Fruit fly (Drosophila melanogaster) whole organism, embryonic: ENCODE measurements around the gene Pde11.

Source experiments
- CG11085 ChIP-seq: fragments of 200-800 bp; sonication (Bioruptor generic); IDR thresholded peaks from 2 replicates; pipeline ENCODE4 v1.3.6; 2022; ENCODE audit warnings: missing biosample characterization, missing genetic modification characterization
- CG11504 ChIP-seq: fragments of 200-800 bp; sonication (Bioruptor generic); optimal IDR thresholded peaks from 3 replicates; lab custom pipeline; 2019; ENCODE audit warnings: missing biosample characterization, mild to moderate bottlenecking, missing genetic modification characterization, moderate library complexity
- CG2199 ChIP-seq: fragments of 200-800 bp; sonication (Bioruptor generic); IDR thresholded peaks from 3 replicates; pipeline ENCODE4 v1.3.6; 2022; ENCODE audit warnings: missing biosample characterization, missing genetic modification characterization
- CG3163 ChIP-seq: fragments of 200-800 bp; sonication (Bioruptor generic); optimal IDR thresholded peaks from 3 replicates; lab custom pipeline; 2016; ENCODE audit warnings: missing biosample characterization, missing genetic modification characterization
- CG4707 ChIP-seq: fragments of 200-800 bp; sonication (Bioruptor generic); optimal IDR thresholded peaks from 2 replicates; lab custom pipeline; 2018; ENCODE audit warnings: missing biosample characterization, mild to moderate bottlenecking, missing genetic modification characterization, moderate library complexity
- CG9932 ChIP-seq: fragments of 200-800 bp; sonication (Bioruptor generic); IDR thresholded peaks from 2 replicates; pipeline ENCODE4 v1.3.6; 2022; ENCODE audit warnings: missing biosample characterization, missing genetic modification characterization
- Hr39 ChIP-seq: fragments of >200 bp; optimal IDR thresholded peaks from 2 replicates; lab custom pipeline; 2017
- Nf-YC ChIP-seq: fragments of 200-800 bp; optimal IDR thresholded peaks from 3 replicates; lab custom pipeline; 2019; ENCODE audit warnings: missing biosample characterization, mild to moderate bottlenecking, missing genetic modification characterization, moderate library complexity
- Trl ChIP-seq, 3 experiments: fragments of >200 bp in 2 of 3; fragments of 200-800 bp in 1 of 3; sonication (Bioruptor generic) in 1 of 3; optimal IDR thresholded peaks; 2 replicates in 1 of 3; 3 replicates in 2 of 3; lab custom pipeline; 2016 to 2017; ENCODE audit warnings: missing biosample characterization in 1 of 3, missing genetic modification characterization in 1 of 3
- Vsx1 ChIP-seq: fragments of 200-800 bp; sonication (Bioruptor generic); optimal IDR thresholded peaks from 2 replicates; lab custom pipeline; 2017; ENCODE audit warnings: missing biosample characterization, mild to moderate bottlenecking, missing genetic modification characterization, missing genetic modification reagents
- cad ChIP-seq: fragments of >200 bp; optimal IDR thresholded peaks from 2 replicates; lab custom pipeline; 2017; ENCODE audit warnings: missing biosample characterization, missing genetic modification characterization
- jigr1 ChIP-seq: fragments of 200-800 bp; sonication (Bioruptor generic); IDR thresholded peaks from 3 replicates; pipeline ENCODE4 v1.3.6; 2022; ENCODE audit warnings: missing biosample characterization, missing genetic modification characterization
- jing ChIP-seq: fragments of 200-800 bp; sonication (Bioruptor generic); optimal IDR thresholded peaks from 2 replicates; lab custom pipeline; 2018; ENCODE audit warnings: missing biosample characterization, mild to moderate bottlenecking, missing genetic modification characterization
- scrt ChIP-seq: fragments of 200-800 bp; sonication (Bioruptor generic); optimal IDR thresholded peaks from 2 replicates; lab custom pipeline; 2018; ENCODE audit warnings: missing biosample characterization, mild to moderate bottlenecking, missing genetic modification characterization, moderate library complexity

dm6 chr2L:18590100-18590941 is at the start of gene Pde11, which contains the start of gene CG15160:
- TF ChIP-seq jing (GFP tag; lab: Kevin White, UChicago) = no peak
- no peak for TF ChIP-seq cad (GFP tag; lab: Kevin White, UChicago)
- TF ChIP-seq scrt (GFP tag; lab: Kevin White, UChicago) = peak; percentile 45
- TF ChIP-seq CG11085 (GFP tag; lab: Robert Waterston, UW) = peak; percentile 63
- TF ChIP-seq CG9932 (GFP tag; lab: Robert Waterston, UW) = no peak; the same call in 1 of the 2 replicates
- no peak for TF ChIP-seq Vsx1 (GFP tag; lab: Kevin White, UChicago)
- no peak for TF ChIP-seq Hr39
- TF ChIP-seq Trl (optimal IDR thresholded peaks at IDR 0.05; lab: Kevin White, UChicago) = no peak
- TF ChIP-seq Trl (GFP tag; optimal IDR thresholded peaks at IDR 0.05; lab: Kevin White, UChicago) = no peak
- peak; percentile 9 for TF ChIP-seq CG3163
- TF ChIP-seq CG4707 (GFP tag; lab: Kevin White, UChicago) = no peak
- TF ChIP-seq CG11504 (tag; lab: Kevin White, UChicago) = no peak
- TF ChIP-seq jigr1 (GFP tag; lab: Robert Waterston, UW) = peak; percentile 11; the same call in 1 of the 3 replicates
- TF ChIP-seq Nf-YC = no peak
- TF ChIP-seq CG2199 (GFP tag; lab: Robert Waterston, UW) = peak; percentile 66; the same call in 1 of the 3 replicates
